Worm (Caenorhabditis elegans) whole organism, midembryonic: ENCODE data around the gene mpz-4.
A peak's percentile ranks its signal among the peaks of the same experiment; 100 is the strongest.

Experiments
- T22C8.4 ChIP-seq: fragments of 200-800 bp; sonication (Bioruptor generic); IDR thresholded peaks from 2 replicates; pipeline ENCODE4 v1.3.6; 2022; ENCODE audit warnings: missing genetic modification characterization, missing compliant biosample characterization
- cog-1 ChIP-seq: sonication (generic microtip); optimal IDR thresholded peaks from 2 replicates; lab custom pipeline; 2016; ENCODE audit warnings: missing genetic modification characterization, missing compliant biosample characterization
- flt-1 ChIP-seq: fragments of 200-800 bp; sonication (Bioruptor generic); IDR thresholded peaks from 2 replicates; pipeline ENCODE4 v1.3.6; 2022; ENCODE audit warnings: missing genetic modification characterization, missing compliant biosample characterization
- klf-2 ChIP-seq: fragments of 200-800 bp; sonication (Bioruptor generic); conservative IDR thresholded peaks from 2 replicates; pipeline ENCODE4 v1.3.6; 2022; ENCODE audit warnings: missing genetic modification reagents, missing genetic modification characterization, missing compliant biosample characterization
- med-1 ChIP-seq: sonication (generic microtip); optimal IDR thresholded peaks from 2 replicates; lab custom pipeline; 2017; ENCODE audit warnings: missing genetic modification characterization, mild to moderate bottlenecking, missing compliant biosample characterization, antibody characterized with exemption, missing genetic modification reagents; ENCODE audit not compliant: insufficient read depth
- ref-1 ChIP-seq: fragments of 200-800 bp; sonication (Bioruptor generic); conservative IDR thresholded peaks from 2 replicates; pipeline ENCODE4 v1.3.6; 2022; ENCODE audit warnings: missing genetic modification reagents, missing genetic modification characterization, missing compliant biosample characterization
- tab-1 ChIP-seq: fragments of 200-800 bp; sonication (Bioruptor generic); IDR thresholded peaks from 2 replicates; pipeline ENCODE4 v1.3.6; 2022; ENCODE audit warnings: missing genetic modification characterization, missing compliant biosample characterization
- ztf-23 ChIP-seq: fragments of 200-800 bp; sonication (Bioruptor generic); IDR thresholded peaks from 2 replicates; pipeline ENCODE4 v1.3.6; 2022; ENCODE audit warnings: missing genetic modification reagents, missing genetic modification characterization, missing compliant biosample characterization
- ztf-29 ChIP-seq: fragments of 200-800 bp; sonication (Bioruptor generic); IDR thresholded peaks from 2 replicates; pipeline ENCODE4 v1.3.6; 2022; ENCODE audit warnings: missing genetic modification reagents, missing genetic modification characterization, missing compliant biosample characterization

Gene mpz-4

DNA sequence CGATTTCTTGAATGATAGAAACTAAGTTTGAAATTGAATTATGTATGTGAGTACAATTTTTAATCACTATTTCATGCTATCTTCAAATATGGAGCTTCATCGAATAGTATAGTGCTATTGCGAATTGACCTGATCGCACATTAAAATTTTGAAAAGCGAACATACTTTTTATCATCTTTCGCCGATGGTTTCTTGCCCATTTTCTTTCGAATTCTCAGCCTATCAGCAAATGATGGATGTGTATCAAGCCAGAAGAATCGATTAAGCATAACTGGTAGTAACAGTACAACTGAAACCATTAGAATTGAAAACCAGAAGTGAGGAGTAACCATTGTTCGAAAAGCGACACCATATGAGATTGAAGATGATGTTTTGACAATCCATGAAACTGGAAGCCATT lies 2.5 kb upstream of the mpz-4 start:
- TF ChIP-seq tab-1 (GFP tag; lab: Robert Waterston, UW) (no peak), klf-2 (no peak), cog-1 (tag; lab: Kevin White, UChicago) (no peak), ref-1 (no peak), med-1 (no peak), ztf-23 (GFP tag; lab: Robert Waterston, UW) (no peak), T22C8.4 (GFP tag; lab: Robert Waterston, UW) (no peak), ztf-29 (no peak), flt-1 (GFP tag; lab: Robert Waterston, UW) (no peak)

DNA sequence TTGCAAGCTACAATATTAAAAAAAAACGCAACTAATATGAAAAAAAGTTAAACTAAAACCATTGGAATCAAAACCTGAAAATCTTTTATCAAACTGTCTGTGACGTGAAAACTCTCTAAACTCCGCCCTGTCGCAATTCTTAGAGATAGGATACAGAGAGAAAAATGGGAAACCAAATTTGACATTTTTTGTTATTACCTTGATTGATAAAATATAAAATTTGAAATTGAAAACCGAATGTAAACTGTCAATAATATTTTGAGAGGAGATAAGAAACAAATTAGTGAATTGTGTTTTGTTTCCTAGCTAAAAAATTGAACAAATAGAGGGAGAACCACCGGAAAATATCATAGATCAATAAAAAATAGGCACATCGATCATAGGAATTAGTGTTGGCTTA lies 5.3 kb downstream of the mpz-4 start:
- no peak for TF ChIP-seq cog-1 (tag; lab: Kevin White, UChicago)
- TF ChIP-seq ztf-29 = no peak

DNA sequence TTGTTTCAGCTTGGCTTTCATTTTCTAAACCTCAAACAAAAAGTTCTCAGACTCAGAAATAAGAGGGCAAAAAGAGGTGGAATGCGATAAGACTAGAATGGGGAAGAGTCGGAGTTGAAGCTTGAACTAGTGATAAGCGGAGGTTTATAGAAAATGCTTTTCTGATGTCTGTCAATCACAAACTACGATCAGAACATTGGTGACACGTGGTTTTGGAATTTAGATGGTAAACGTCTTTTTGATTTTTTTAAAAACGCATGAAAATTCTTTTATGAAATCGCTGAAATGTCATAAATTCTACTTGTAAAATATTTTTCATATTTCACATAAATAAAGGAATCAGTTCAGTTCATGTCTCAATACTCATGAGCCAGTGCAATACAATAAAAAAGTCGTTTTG lies 6.1 kb downstream of the mpz-4 start, which contains the start of gene H06H21.8:
Gene H06H21.8 (minus strand): TSS at position 78 of the 400 bp plus-strand sequence.
- TF ChIP-seq tab-1 (GFP tag; lab: Robert Waterston, UW) (no peak), T22C8.4 (GFP tag; lab: Robert Waterston, UW) (no peak), cog-1 (tag; lab: Kevin White, UChicago) (no peak), klf-2 (no peak), ref-1 (no peak), ztf-29 (no peak), ztf-23 (GFP tag; lab: Robert Waterston, UW) (no peak), med-1 (no peak), flt-1 (GFP tag; lab: Robert Waterston, UW) (no peak)

ce11 chrIV:4814185-4814584 lies 12.9 kb downstream of the mpz-4 start, which contains the start of gene srw-94:
Gene srw-94 (plus strand): TSS chrIV:4814485.
- TF ChIP-seq tab-1 (GFP tag; lab: Robert Waterston, UW) = no peak

DNA sequence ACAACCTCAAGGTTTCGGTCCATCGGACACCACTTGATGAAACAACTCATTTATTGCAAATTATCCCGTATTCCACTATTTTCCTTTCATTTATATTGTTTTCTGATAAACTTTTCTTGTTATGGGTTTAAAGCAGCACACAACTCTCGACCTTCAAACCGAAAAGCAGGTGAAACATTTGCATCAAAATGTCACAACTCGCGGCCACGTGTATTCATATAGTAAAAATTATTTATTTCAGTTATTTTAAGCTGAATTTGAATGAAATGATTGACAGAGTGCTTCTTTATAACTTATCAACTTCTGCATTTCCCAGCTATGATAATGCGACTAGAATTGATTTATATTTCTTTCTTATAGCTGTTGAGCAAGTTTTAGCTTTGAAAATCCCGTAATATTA lies 15.3 kb downstream of the mpz-4 start, which contains the start of gene srw-95:
Gene srw-95 (plus strand): TSS at position 213 of the 400 bp plus-strand sequence.
- TF ChIP-seq ref-1 = no peak
- no peak for TF ChIP-seq flt-1 (GFP tag; lab: Robert Waterston, UW)
- no peak for TF ChIP-seq klf-2
- TF ChIP-seq ztf-29 = no peak
- TF ChIP-seq cog-1 (tag; lab: Kevin White, UChicago) = no peak
- TF ChIP-seq T22C8.4 (GFP tag; lab: Robert Waterston, UW) = no peak
- no peak for TF ChIP-seq med-1
- no peak for TF ChIP-seq ztf-23 (GFP tag; lab: Robert Waterston, UW)
- no peak for TF ChIP-seq tab-1 (GFP tag; lab: Robert Waterston, UW)

ce11 chrIV:4810377-4810984 lies 16.6 kb downstream of the mpz-4 start, which contains the start of gene eif-1.A:
Gene eif-1.A (plus strand): TSS chrIV:4810934.
- TF ChIP-seq klf-2 (0 out of 2 replicates have a peak, but pooled peaks have one; percentile 7), flt-1 (GFP tag; lab: Robert Waterston, UW) (0 out of 2 replicates have a peak, but pooled peaks have one; percentile 16), ztf-23 (GFP tag; lab: Robert Waterston, UW) (0 out of 2 replicates have a peak, but pooled peaks have one; percentile 51), ztf-29 (no peak), T22C8.4 (GFP tag; lab: Robert Waterston, UW) (no peak), med-1 (peak; percentile 21), ref-1 (no peak), cog-1 (tag; lab: Kevin White, UChicago) (no peak), tab-1 (GFP tag; lab: Robert Waterston, UW) (no peak)

- TF ChIP-seq med-1 = no peak
- TF ChIP-seq cog-1 (tag; lab: Kevin White, UChicago) = no peak
- no peak for TF ChIP-seq flt-1 (GFP tag; lab: Robert Waterston, UW)
- no peak for TF ChIP-seq klf-2
- no peak for TF ChIP-seq tab-1 (GFP tag; lab: Robert Waterston, UW)
- TF ChIP-seq ztf-29 = no peak
- TF ChIP-seq T22C8.4 (GFP tag; lab: Robert Waterston, UW) = no peak
- TF ChIP-seq ztf-23 (GFP tag; lab: Robert Waterston, UW) = no peak
- no peak for TF ChIP-seq ref-1
These were observed 17.3 kb downstream of the mpz-4 start, which contains the start of gene H06H21.37 for ce11 chrIV:4809813-4810212. Gene H06H21.37 (minus strand): TSS chrIV:4809974.

ce11 chrIV:4809397-4809796 lies 17.7 kb downstream of the mpz-4 start, which contains the start of gene ubxn-6:
Gene ubxn-6 (minus strand): TSS chrIV:4809497.
- TF ChIP-seq med-1 (no peak), ztf-29 (no peak), tab-1 (GFP tag; lab: Robert Waterston, UW) (no peak)

DNA sequence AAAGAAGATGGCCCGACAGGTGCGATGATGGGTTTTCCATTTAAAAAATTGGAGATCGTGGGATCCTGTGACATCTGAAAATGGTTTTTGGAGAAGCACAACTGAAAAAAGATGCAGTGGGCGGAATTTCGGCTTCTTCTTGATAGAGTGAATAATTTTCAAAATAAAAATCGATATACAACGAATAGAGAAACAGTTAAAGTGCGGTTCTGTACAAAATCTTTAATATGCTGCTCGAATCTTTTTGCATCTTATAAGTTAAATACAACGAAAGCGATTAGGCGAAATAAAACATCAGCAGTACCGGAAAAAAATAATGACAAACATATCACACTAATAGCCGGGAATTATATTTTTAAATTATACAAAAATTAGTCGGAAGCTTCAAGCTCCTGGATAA lies 19.9 kb downstream of the mpz-4 start, which contains the start of gene H06H21.11:
Gene H06H21.11 (minus strand): TSS at position 101 of the 400 bp plus-strand sequence.
- TF ChIP-seq tab-1 (GFP tag; lab: Robert Waterston, UW) = no peak
- TF ChIP-seq ztf-29 = no peak
- TF ChIP-seq cog-1 (tag; lab: Kevin White, UChicago) = no peak
- no peak for TF ChIP-seq ztf-23 (GFP tag; lab: Robert Waterston, UW)
- TF ChIP-seq T22C8.4 (GFP tag; lab: Robert Waterston, UW) = no peak
- no peak for TF ChIP-seq med-1
- no peak for TF ChIP-seq flt-1 (GFP tag; lab: Robert Waterston, UW)
- no peak for TF ChIP-seq ref-1
- TF ChIP-seq klf-2 = no peak

- no peak for TF ChIP-seq flt-1 (GFP tag; lab: Robert Waterston, UW)
- no peak for TF ChIP-seq cog-1 (tag; lab: Kevin White, UChicago)
- no peak for TF ChIP-seq tab-1 (GFP tag; lab: Robert Waterston, UW)
- no peak for TF ChIP-seq klf-2
- no peak for TF ChIP-seq med-1
- TF ChIP-seq ztf-29 = no peak
- no peak for TF ChIP-seq T22C8.4 (GFP tag; lab: Robert Waterston, UW)
- no peak for TF ChIP-seq ref-1
- no peak for TF ChIP-seq ztf-23 (GFP tag; lab: Robert Waterston, UW)
These were observed 20.6 kb downstream of the mpz-4 start, which contains the start of gene dpf-5 for ce11 chrIV:4806486-4806885. Gene dpf-5 (minus strand): TSS chrIV:4806586.
